Worm (Caenorhabditis elegans) whole organism, late embryonic: Measurements from ENCODE around the gene F17C11.6.

Experiments used
- F13H6.1 ChIP-seq: sonication (generic microtip); optimal IDR thresholded peaks from 2 replicates; lab custom pipeline; 2016; ENCODE audit warnings: missing genetic modification characterization, missing compliant biosample characterization
- T23F11.4 ChIP-seq: fragments of 200-800 bp; sonication (Bioruptor generic); optimal IDR thresholded peaks from 2 replicates; lab custom pipeline; 2018; ENCODE audit warnings: mild to moderate bottlenecking, missing genetic modification characterization, missing compliant biosample characterization
- ama-1 ChIP-seq: fragments of 150-350 bp; optimal IDR thresholded peaks from 2 replicates; lab custom pipeline; 2014
- ceh-19 ChIP-seq: fragments of 200-800 bp; sonication (Bioruptor generic); optimal IDR thresholded peaks from 2 replicates; lab custom pipeline; 2018; ENCODE audit warnings: mild to moderate bottlenecking, missing genetic modification characterization, missing compliant biosample characterization
- ceh-2 ChIP-seq: sonication (generic microtip); optimal IDR thresholded peaks from 2 replicates; lab custom pipeline; 2016; ENCODE audit warnings: missing genotype, missing genetic modification characterization, missing compliant biosample characterization
- ceh-30 ChIP-seq: fragments of 150-350 bp; optimal IDR thresholded peaks from 2 replicates; lab custom pipeline; 2014; ENCODE audit warnings: missing biosample characterization, missing genetic modification characterization
- ceh-34 ChIP-seq: sonication (generic microtip); optimal IDR thresholded peaks from 2 replicates; lab custom pipeline; 2016; ENCODE audit warnings: mild to moderate bottlenecking, missing genetic modification characterization, missing compliant biosample characterization
- ceh-45 ChIP-seq: fragments of 200-800 bp; sonication (Bioruptor generic); IDR thresholded peaks from 2 replicates; pipeline ENCODE4 v1.3.6; 2022; ENCODE audit warnings: missing genetic modification reagents, missing genetic modification characterization, missing compliant biosample characterization
- ceh-6 ChIP-seq: fragments of 200-800 bp; sonication (Bioruptor generic); optimal IDR thresholded peaks from 2 replicates; lab custom pipeline; 2018; ENCODE audit warnings: mild to moderate bottlenecking, missing genetic modification characterization, missing compliant biosample characterization
- dve-1 ChIP-seq: sonication (generic microtip); optimal IDR thresholded peaks from 2 replicates; lab custom pipeline; 2017; ENCODE audit warnings: antibody characterized with exemption, mild to moderate bottlenecking, missing genetic modification characterization, missing compliant biosample characterization
- elt-2 ChIP-seq: sonication (generic microtip); optimal IDR thresholded peaks from 2 replicates; lab custom pipeline; 2016; ENCODE audit warnings: missing genetic modification reagents, missing genetic modification characterization, missing compliant biosample characterization
- elt-4 ChIP-seq: sonication (generic microtip); optimal IDR thresholded peaks from 2 replicates; lab custom pipeline; 2016; ENCODE audit warnings: missing genetic modification characterization, missing compliant biosample characterization
- ets-4 ChIP-seq: sonication (generic microtip); optimal IDR thresholded peaks from 2 replicates; lab custom pipeline; 2016; ENCODE audit warnings: missing genetic modification characterization, missing compliant biosample characterization
- fax-1 ChIP-seq: sonication (generic microtip); optimal IDR thresholded peaks from 2 replicates; lab custom pipeline; 2016; ENCODE audit warnings: missing genotype, missing genetic modification characterization, missing compliant biosample characterization
- fkh-6 ChIP-seq: sonication (generic microtip); optimal IDR thresholded peaks from 2 replicates; lab custom pipeline; 2016; ENCODE audit warnings: missing genetic modification characterization, missing compliant biosample characterization
- gmeb-2 ChIP-seq: sonication (generic microtip); optimal IDR thresholded peaks from 2 replicates; lab custom pipeline; 2016; ENCODE audit warnings: missing genetic modification characterization, inconsistent platforms, missing compliant biosample characterization
- lin-11 ChIP-seq: fragments of 200-800 bp; sonication (Bioruptor generic); optimal IDR thresholded peaks from 2 replicates; lab custom pipeline; 2018; ENCODE audit warnings: mild to moderate bottlenecking, missing genetic modification characterization, missing compliant biosample characterization
- madf-2 ChIP-seq: sonication (generic microtip); optimal IDR thresholded peaks from 2 replicates; lab custom pipeline; 2017; ENCODE audit warnings: missing genetic modification characterization, missing compliant biosample characterization
- mec-3 ChIP-seq: sonication (generic microtip); optimal IDR thresholded peaks from 2 replicates; lab custom pipeline; 2016; ENCODE audit warnings: borderline replicate concordance, missing genetic modification characterization, missing compliant biosample characterization
- nfya-1 ChIP-seq: sonication (generic microtip); optimal IDR thresholded peaks from 2 replicates; lab custom pipeline; 2017; ENCODE audit warnings: missing genetic modification characterization, mild to moderate bottlenecking, missing compliant biosample characterization, antibody characterized with exemption, moderate library complexity
- nhr-11 ChIP-seq: fragments of 150-350 bp; optimal IDR thresholded peaks from 2 replicates; lab custom pipeline; 2014; ENCODE audit warnings: missing biosample characterization, missing genetic modification characterization
- nhr-232 ChIP-seq: sonication (generic microtip); optimal IDR thresholded peaks from 2 replicates; lab custom pipeline; 2016; ENCODE audit warnings: missing genetic modification characterization, missing compliant biosample characterization
- npax-4 ChIP-seq: sonication (generic microtip); optimal IDR thresholded peaks from 2 replicates; lab custom pipeline; 2016; ENCODE audit warnings: missing genetic modification characterization, missing compliant biosample characterization
- odd-2 ChIP-seq: sonication (generic microtip); optimal IDR thresholded peaks from 2 replicates; lab custom pipeline; 2017; ENCODE audit warnings: antibody characterized with exemption, mild to moderate bottlenecking, missing genetic modification characterization, missing compliant biosample characterization
- pat-9 ChIP-seq: fragments of 200-800 bp; sonication (Bioruptor generic); optimal IDR thresholded peaks from 2 replicates; lab custom pipeline; 2018; ENCODE audit warnings: mild to moderate bottlenecking, missing genetic modification characterization, moderate library complexity, missing compliant biosample characterization
- pax-1 ChIP-seq: fragments of 150-350 bp; optimal IDR thresholded peaks from 2 replicates; lab custom pipeline; 2014; ENCODE audit warnings: missing biosample characterization, missing genetic modification characterization
- pha-2 ChIP-seq: sonication (generic microtip); optimal IDR thresholded peaks from 2 replicates; lab custom pipeline; 2017; ENCODE audit warnings: mild to moderate bottlenecking, missing genetic modification characterization, missing compliant biosample characterization
- pha-4 ChIP-seq: fragments of 150-350 bp; optimal IDR thresholded peaks from 2 replicates; lab custom pipeline; 2018; ENCODE audit warnings: missing biosample characterization, missing genetic modification reagents, missing genetic modification characterization
- pros-1 ChIP-seq: fragments of 150-350 bp; optimal IDR thresholded peaks from 2 replicates; lab custom pipeline; 2014; ENCODE audit warnings: missing biosample characterization, missing genetic modification reagents, missing genetic modification characterization
- ref-2 ChIP-seq: sonication (generic microtip); optimal IDR thresholded peaks from 2 replicates; lab custom pipeline; 2016; ENCODE audit warnings: missing genetic modification characterization, missing compliant biosample characterization
- rnt-1 ChIP-seq: sonication (generic microtip); optimal IDR thresholded peaks from 2 replicates; lab custom pipeline; 2016; ENCODE audit warnings: missing genetic modification characterization, missing compliant biosample characterization
- sdc-2 ChIP-seq: sonication (generic microtip); optimal IDR thresholded peaks from 2 replicates; lab custom pipeline; 2016; ENCODE audit warnings: missing genotype, missing genetic modification characterization, missing compliant biosample characterization
- sox-2 ChIP-seq: fragments of 200-800 bp; sonication (Bioruptor generic); IDR thresholded peaks from 2 replicates; pipeline ENCODE4 v1.3.6; 2022; ENCODE audit warnings: missing genetic modification reagents, missing genetic modification characterization, missing compliant biosample characterization
- sox-4 ChIP-seq: sonication (generic microtip); optimal IDR thresholded peaks from 2 replicates; lab custom pipeline; 2017; ENCODE audit warnings: mild to moderate bottlenecking, missing genetic modification characterization, inconsistent platforms, missing compliant biosample characterization
- tbx-2 ChIP-seq: sonication (generic microtip); optimal IDR thresholded peaks from 2 replicates; lab custom pipeline; 2016; ENCODE audit warnings: missing genetic modification characterization, missing compliant biosample characterization
- ttx-3 ChIP-seq: sonication (generic microtip); optimal IDR thresholded peaks from 2 replicates; lab custom pipeline; 2016; ENCODE audit warnings: missing genetic modification reagents, missing genetic modification characterization, missing compliant biosample characterization
- unc-3 ChIP-seq, 2 experiments: fragments of 200-800 bp in 1 of 2; sonication (Bioruptor generic) in 1 of 2; sonication (generic microtip) in 1 of 2; conservative IDR thresholded peaks in 1 of 2; optimal IDR thresholded peaks in 1 of 2; 2 replicates each; pipeline versions ENCODE4 v1.3.6 to Lab custom; 2016 to 2022; ENCODE audit warnings: missing compliant biosample characterization in 2 of 2, missing genetic modification characterization in 2 of 2, missing genetic modification reagents in 1 of 2
- unc-42 ChIP-seq: sonication (generic microtip); optimal IDR thresholded peaks from 2 replicates; lab custom pipeline; 2016; ENCODE audit warnings: missing genotype, missing genetic modification characterization, missing compliant biosample characterization

F17C11.6 gene

ce11 chrV:10941150-10941549 lies 13.8 kb upstream of the F17C11.6 start, which contains the start of gene F17C11.26:
Gene F17C11.26 (plus strand): TSS chrV:10941450.
- TF ChIP-seq fkh-6 (tag; lab: Kevin White, UChicago) (no peak), nhr-11 (tag; lab: Kevin White, UChicago) (no peak), sox-2 (no peak), tbx-2 (tag; lab: Kevin White, UChicago) (no peak), ama-1 (no peak), lin-11 (tag; lab: Kevin White, UChicago) (no peak), pat-9 (no peak), ceh-45 (GFP tag; lab: Robert Waterston, UW) (no peak), elt-2 (tag; lab: Kevin White, UChicago) (no peak), unc-3 (GFP tag; conservative IDR thresholded peaks at IDR 0.05; lab: Robert Waterston, UW) (no peak), unc-3 (tag; optimal IDR thresholded peaks at IDR 0.05; lab: Kevin White, UChicago) (no peak), pha-2 (no peak), npax-4 (no peak), odd-2 (tag; lab: Kevin White, UChicago) (no peak), ttx-3 (no peak), madf-2 (tag; lab: Kevin White, UChicago) (no peak), ref-2 (tag; lab: Kevin White, UChicago) (no peak), rnt-1 (tag; lab: Kevin White, UChicago) (no peak)

DNA sequence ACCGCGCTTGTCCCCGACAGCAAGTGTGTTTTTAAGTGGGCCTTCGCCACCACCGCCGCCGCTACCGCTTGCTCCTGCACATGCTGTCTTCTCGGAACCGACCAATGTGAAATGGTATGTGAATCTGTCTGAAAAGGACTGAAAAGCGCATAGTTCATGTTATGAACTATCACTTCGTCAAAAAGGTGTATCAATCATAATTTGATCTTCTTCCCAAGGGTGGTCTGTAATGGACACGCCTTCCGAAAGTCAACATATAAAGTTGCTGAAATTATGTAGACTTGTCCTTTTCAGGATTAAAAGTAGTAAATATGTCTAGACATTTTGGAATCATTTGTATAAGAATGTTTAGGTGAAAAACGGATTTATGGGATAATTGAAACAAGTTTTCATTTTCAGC lies 12.8 kb upstream of the F17C11.6 start, which contains the start of gene zip-9:
Gene zip-9, plus strand, starts transcription at position 301 of the 400 bp plus-strand sequence.
- TF ChIP-seq sdc-2 (tag; lab: Kevin White, UChicago) = no peak
- TF ChIP-seq ceh-30 = no peak
- no peak for TF ChIP-seq pros-1 (tag; lab: Kevin White, UChicago)
- TF ChIP-seq ceh-6 (GFP tag; lab: Kevin White, UChicago) = no peak
- no peak for TF ChIP-seq lin-11 (tag; lab: Kevin White, UChicago)
- no peak for TF ChIP-seq ceh-19 (GFP tag; lab: Kevin White, UChicago)
- TF ChIP-seq nfya-1 (tag; lab: Kevin White, UChicago) = no peak
- no peak for TF ChIP-seq pha-4 (tag; lab: Kevin White, UChicago)
- TF ChIP-seq sox-4 (tag; lab: Kevin White, UChicago) = no peak
- no peak for TF ChIP-seq pax-1 (tag; lab: Kevin White, UChicago)
- TF ChIP-seq ceh-34 (tag; lab: Kevin White, UChicago) = no peak
- no peak for TF ChIP-seq nhr-11 (tag; lab: Kevin White, UChicago)
- TF ChIP-seq elt-4 = no peak
- no peak for TF ChIP-seq ceh-2
- TF ChIP-seq mec-3 (tag; lab: Kevin White, UChicago) = no peak
- no peak for TF ChIP-seq fax-1 (tag; lab: Kevin White, UChicago)
- TF ChIP-seq F13H6.1 (tag; lab: Kevin White, UChicago) = no peak
- no peak for TF ChIP-seq nhr-232

ce11 chrV:10944903-10945302 lies 10.0 kb upstream of the F17C11.6 start:
- TF ChIP-seq T23F11.4 = no peak
- no peak for TF ChIP-seq ets-4
- TF ChIP-seq gmeb-2 = no peak
- no peak for TF ChIP-seq F13H6.1 (tag; lab: Kevin White, UChicago)
- no peak for TF ChIP-seq dve-1 (tag; lab: Kevin White, UChicago)
- TF ChIP-seq unc-42 (tag; lab: Kevin White, UChicago) = peak; percentile 57
- TF ChIP-seq nhr-11 (tag; lab: Kevin White, UChicago) = no peak

DNA sequence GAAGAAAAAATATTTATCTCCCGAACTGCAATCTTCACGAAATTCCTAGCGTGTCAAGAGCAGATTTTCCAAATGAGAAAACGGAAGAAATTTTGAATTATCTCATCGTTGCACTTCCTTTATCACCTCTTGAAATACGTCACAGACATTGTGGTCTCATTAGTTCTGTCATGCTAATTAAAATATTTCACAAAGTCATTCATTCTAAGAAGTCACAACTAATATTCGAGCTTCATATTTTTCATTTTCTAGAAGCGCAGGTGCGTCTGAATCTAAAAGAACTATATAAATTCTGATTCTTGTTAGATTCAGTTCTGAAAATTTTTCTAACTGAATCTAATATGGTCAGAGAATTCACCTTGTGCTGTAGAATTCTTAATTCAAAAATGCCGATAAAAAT lies 7.7 kb upstream of the F17C11.6 start:
- no peak for TF ChIP-seq pha-4 (tag; lab: Kevin White, UChicago)
- TF ChIP-seq, all 69 proteins: peak for 0
